Worm (Caenorhabditis elegans) whole organism, midembryonic: ENCODE data around the gene pab-2.

Source experiments
- cog-1 ChIP-seq: sonication (generic microtip); optimal IDR thresholded peaks from 2 replicates; lab custom pipeline; 2016; ENCODE audit warnings: missing genetic modification characterization, missing compliant biosample characterization
- flt-1 ChIP-seq: fragments of 200-800 bp; sonication (Bioruptor generic); IDR thresholded peaks from 2 replicates; pipeline ENCODE4 v1.3.6; 2022; ENCODE audit warnings: missing genetic modification characterization, missing compliant biosample characterization
- klf-2 ChIP-seq: fragments of 200-800 bp; sonication (Bioruptor generic); conservative IDR thresholded peaks from 2 replicates; pipeline ENCODE4 v1.3.6; 2022; ENCODE audit warnings: missing genetic modification reagents, missing genetic modification characterization, missing compliant biosample characterization
- med-1 ChIP-seq: sonication (generic microtip); optimal IDR thresholded peaks from 2 replicates; lab custom pipeline; 2017; ENCODE audit warnings: missing genetic modification characterization, mild to moderate bottlenecking, missing compliant biosample characterization, antibody characterized with exemption, missing genetic modification reagents; ENCODE audit not compliant: insufficient read depth
- ztf-23 ChIP-seq: fragments of 200-800 bp; sonication (Bioruptor generic); IDR thresholded peaks from 2 replicates; pipeline ENCODE4 v1.3.6; 2022; ENCODE audit warnings: missing genetic modification reagents, missing genetic modification characterization, missing compliant biosample characterization
- ztf-29 ChIP-seq: fragments of 200-800 bp; sonication (Bioruptor generic); IDR thresholded peaks from 2 replicates; pipeline ENCODE4 v1.3.6; 2022; ENCODE audit warnings: missing genetic modification reagents, missing genetic modification characterization, missing compliant biosample characterization

DNA sequence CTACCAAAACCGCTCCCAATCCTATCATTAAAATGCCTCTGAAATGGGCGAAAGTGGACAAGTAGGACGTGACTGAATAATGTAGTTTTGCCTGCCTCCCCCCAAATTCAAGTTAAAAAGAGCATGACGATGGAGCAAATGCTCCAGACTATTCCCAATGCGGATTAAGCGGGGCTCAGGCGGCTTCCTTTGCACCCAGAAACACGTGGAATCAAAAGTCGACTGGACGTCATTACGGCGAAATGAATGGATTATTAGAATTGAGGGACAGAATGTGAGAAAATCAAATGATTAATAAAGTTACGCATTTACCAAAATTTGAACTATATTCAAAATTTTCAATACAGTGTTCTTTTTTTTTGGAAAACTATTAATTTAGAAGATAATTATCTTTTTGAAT lies 27.3 kb downstream of the pab-2 start:
- TF ChIP-seq ztf-29 (no peak), klf-2 (GFP tag; lab: Robert Waterston, UW) (no peak), cog-1 (tag; lab: Kevin White, UChicago) (no peak), med-1 (GFP tag; lab: Kevin White, UChicago) (no peak), ztf-23 (GFP tag; lab: Robert Waterston, UW) (no peak), flt-1 (GFP tag; lab: Robert Waterston, UW) (no peak)
